Worm (Caenorhabditis elegans): ENCODE data around the gene kin-33.

The kin-33 gene

DNA sequence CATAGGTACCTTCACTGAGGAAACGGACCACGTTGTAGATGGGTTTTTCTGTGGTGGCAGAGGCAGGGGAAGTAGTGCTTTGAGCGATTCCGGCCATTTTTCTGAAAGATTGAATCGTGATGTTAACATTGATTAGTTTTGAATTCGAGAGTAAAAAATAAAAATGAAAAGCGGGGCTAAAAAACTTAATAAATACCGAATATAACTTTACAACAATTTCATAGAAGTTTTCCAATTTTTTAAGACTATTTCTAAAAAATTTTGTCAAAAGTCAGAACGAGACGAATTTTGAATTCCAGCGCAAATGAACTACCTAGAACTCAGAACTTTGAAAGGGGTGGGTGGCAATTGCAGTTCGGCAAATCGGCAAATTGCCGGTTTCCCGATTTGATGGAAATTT is at the start of gene kin-33:
TSS of gene kin-33 (minus strand) at position 101 of the 400 bp plus-strand sequence.
- no peak for TF ChIP-seq W03F9.2 (tag; optimal IDR thresholded peaks at IDR 0.05)
- TF ChIP-seq dao-5 (tag; optimal IDR thresholded peaks at IDR 0.05), result no peak
- TF ChIP-seq him-1 (tag; optimal IDR thresholded peaks at IDR 0.05), result no peak

ce11 chrV:283953-284352 is 49.5 kb upstream of the kin-33 start:
- TF ChIP-seq W03F9.2 (tag; optimal IDR thresholded peaks at IDR 0.05) (no peak), dao-5 (tag; optimal IDR thresholded peaks at IDR 0.05) (no peak), him-1 (tag; optimal IDR thresholded peaks at IDR 0.05) (no peak)

- no peak for TF ChIP-seq W03F9.2 (tag; optimal IDR thresholded peaks at IDR 0.05)
- TF ChIP-seq him-1 (tag; optimal IDR thresholded peaks at IDR 0.05), result no peak
- TF ChIP-seq dao-5 (tag; optimal IDR thresholded peaks at IDR 0.05), result no peak
Observed at ce11 chrV:281616-282015, 47.1 kb upstream of the kin-33 start, which contains the start of gene npr-5. TSS of gene npr-5 (minus strand) at chrV:281716.

DNA sequence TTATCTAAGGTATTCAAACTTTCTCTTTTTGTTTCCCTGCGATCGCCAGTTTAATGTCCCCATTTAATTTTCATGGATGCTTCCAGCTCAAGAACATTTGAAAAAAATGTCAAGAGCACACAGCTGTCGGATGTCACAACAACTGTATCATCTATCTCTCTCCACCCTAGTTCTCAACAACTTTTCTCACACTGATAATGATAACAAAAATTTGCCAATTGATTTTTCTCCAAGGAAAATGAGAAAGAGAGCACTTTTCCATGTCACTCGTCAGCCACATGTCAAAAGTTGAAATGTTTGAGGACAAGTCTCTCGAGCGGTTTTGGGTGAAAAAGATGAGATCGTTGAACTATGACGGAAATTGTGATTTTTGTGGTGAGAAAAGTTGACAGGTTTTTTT is 46.6 kb upstream of the kin-33 start:
- TF ChIP-seq him-1 (tag; optimal IDR thresholded peaks at IDR 0.05) (no peak), W03F9.2 (tag; optimal IDR thresholded peaks at IDR 0.05) (no peak), dao-5 (tag; optimal IDR thresholded peaks at IDR 0.05) (no peak)

- no peak for TF ChIP-seq dao-5 (tag; optimal IDR thresholded peaks at IDR 0.05)
- TF ChIP-seq W03F9.2 (tag; optimal IDR thresholded peaks at IDR 0.05), result no peak
- no peak for TF ChIP-seq him-1 (tag; optimal IDR thresholded peaks at IDR 0.05)
Observed at ce11 chrV:272837-273236, 38.4 kb upstream of the kin-33 start, which contains the start of gene nlp-70. TSS of gene nlp-70 (minus strand) at chrV:272937.

- TF ChIP-seq dao-5 (tag; optimal IDR thresholded peaks at IDR 0.05), result no peak
- no peak for TF ChIP-seq him-1 (tag; optimal IDR thresholded peaks at IDR 0.05)
- TF ChIP-seq W03F9.2 (tag; optimal IDR thresholded peaks at IDR 0.05), result no peak
Observed at ce11 chrV:268007-268406, 33.5 kb upstream of the kin-33 start, which contains the start of gene lgc-26. TSS of gene lgc-26 (plus strand) at chrV:268307.

- peak; percentile 53 for TF ChIP-seq him-1 (tag; optimal IDR thresholded peaks at IDR 0.05)
Observed at ce11 chrV:265062-265963, 30.8 kb upstream of the kin-33 start.

- TF ChIP-seq him-1 (tag; optimal IDR thresholded peaks at IDR 0.05), result no peak
Observed at ce11 chrV:260334-260733, 25.9 kb upstream of the kin-33 start.

ce11 chrV:258730-259129 is 24.3 kb upstream of the kin-33 start, which contains the start of gene nhr-204:
TSS of gene nhr-204 (minus strand) at chrV:258830.
- TF ChIP-seq W03F9.2 (tag; optimal IDR thresholded peaks at IDR 0.05), result no peak
- TF ChIP-seq him-1 (tag; optimal IDR thresholded peaks at IDR 0.05), result no peak
- TF ChIP-seq dao-5 (tag; optimal IDR thresholded peaks at IDR 0.05), result no peak

DNA sequence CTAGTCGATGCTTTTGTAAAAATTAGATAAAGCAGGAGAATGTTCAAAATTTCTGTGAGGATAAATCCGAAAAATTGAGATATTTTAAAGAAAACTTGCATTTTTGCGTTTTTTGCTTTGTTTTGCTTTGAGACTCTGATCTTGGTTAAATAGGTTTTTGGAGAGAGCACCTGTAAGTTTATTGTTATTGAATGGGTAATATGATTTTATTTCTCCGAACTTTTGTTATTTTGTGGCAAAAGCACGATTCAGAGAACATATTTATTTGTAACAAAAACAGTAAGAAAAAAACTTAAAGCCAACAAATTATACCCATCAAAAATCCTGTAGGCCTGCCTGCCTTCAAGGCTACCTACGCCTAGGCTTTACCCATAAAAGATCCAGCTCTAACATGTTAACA is 20.1 kb upstream of the kin-33 start, which contains the start of gene str-121:
TSS of gene str-121 (minus strand) at position 101 of the 400 bp plus-strand sequence.
- TF ChIP-seq W03F9.2 (tag; optimal IDR thresholded peaks at IDR 0.05), result no peak
- no peak for TF ChIP-seq dao-5 (tag; optimal IDR thresholded peaks at IDR 0.05)
- no peak for TF ChIP-seq him-1 (tag; optimal IDR thresholded peaks at IDR 0.05)

- TF ChIP-seq W03F9.2 (tag; optimal IDR thresholded peaks at IDR 0.05) (no peak), dao-5 (tag; optimal IDR thresholded peaks at IDR 0.05) (no peak), him-1 (tag; optimal IDR thresholded peaks at IDR 0.05) (no peak)
Observed at ce11 chrV:251652-252051, 17.2 kb upstream of the kin-33 start, which contains the start of gene oac-39. TSS of gene oac-39 (minus strand) at chrV:251752.

- no peak for TF ChIP-seq dao-5 (tag; optimal IDR thresholded peaks at IDR 0.05)
- TF ChIP-seq W03F9.2 (tag; optimal IDR thresholded peaks at IDR 0.05), result no peak
- no peak for TF ChIP-seq him-1 (tag; optimal IDR thresholded peaks at IDR 0.05)
Observed at ce11 chrV:248636-249035, 14.2 kb upstream of the kin-33 start.

DNA sequence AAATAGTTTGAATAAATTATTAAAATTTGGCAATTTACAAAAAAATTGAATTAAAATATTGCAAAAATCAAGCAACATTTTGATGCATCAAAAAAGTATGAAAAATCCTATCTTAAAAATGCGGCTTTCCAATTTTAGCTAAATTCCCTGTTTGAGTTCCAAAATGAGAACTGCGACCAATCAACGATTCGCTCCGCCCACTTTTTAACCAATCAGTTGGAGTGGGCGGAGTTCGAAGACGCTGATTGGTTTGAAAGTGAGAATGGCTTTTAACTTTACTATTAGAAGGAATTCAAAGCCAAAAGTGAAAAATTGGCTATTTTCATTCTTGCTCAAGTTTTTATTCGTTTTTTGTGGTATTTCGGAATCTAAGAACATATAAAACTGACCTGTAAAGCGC is 13.1 kb upstream of the kin-33 start:
- TF ChIP-seq dao-5 (tag; optimal IDR thresholded peaks at IDR 0.05) (no peak), W03F9.2 (tag; optimal IDR thresholded peaks at IDR 0.05) (no peak), him-1 (tag; optimal IDR thresholded peaks at IDR 0.05) (no peak)

- TF ChIP-seq him-1 (tag; optimal IDR thresholded peaks at IDR 0.05) (no peak), W03F9.2 (tag; optimal IDR thresholded peaks at IDR 0.05) (no peak), dao-5 (tag; optimal IDR thresholded peaks at IDR 0.05) (no peak)
Observed at ce11 chrV:246097-246496, 11.6 kb upstream of the kin-33 start, which contains the start of gene kin-34. TSS of gene kin-34 (minus strand) at chrV:246197.
